Fruit fly (Drosophila melanogaster): ENCODE results near the gene CCT4.

The CCT4 gene

dm6 chr2L:12644301-12644700 is 48.4 kb downstream of the CCT4 start:
- no peak for TF ChIP-seq CTCF (optimal IDR thresholded peaks at IDR 0.05)
- no peak for TF ChIP-seq CG8478 (optimal IDR thresholded peaks at IDR 0.05)

- no peak for TF ChIP-seq CG8478 (optimal IDR thresholded peaks at IDR 0.05)
- no peak for TF ChIP-seq CTCF (optimal IDR thresholded peaks at IDR 0.05)
Measured at dm6 chr2L:12641534-12641933, 51.2 kb downstream of the CCT4 start.

All from S2 (cell line).